Fruit fly (Drosophila melanogaster): Measurements from ENCODE around the gene sn.

Gene sn

DNA sequence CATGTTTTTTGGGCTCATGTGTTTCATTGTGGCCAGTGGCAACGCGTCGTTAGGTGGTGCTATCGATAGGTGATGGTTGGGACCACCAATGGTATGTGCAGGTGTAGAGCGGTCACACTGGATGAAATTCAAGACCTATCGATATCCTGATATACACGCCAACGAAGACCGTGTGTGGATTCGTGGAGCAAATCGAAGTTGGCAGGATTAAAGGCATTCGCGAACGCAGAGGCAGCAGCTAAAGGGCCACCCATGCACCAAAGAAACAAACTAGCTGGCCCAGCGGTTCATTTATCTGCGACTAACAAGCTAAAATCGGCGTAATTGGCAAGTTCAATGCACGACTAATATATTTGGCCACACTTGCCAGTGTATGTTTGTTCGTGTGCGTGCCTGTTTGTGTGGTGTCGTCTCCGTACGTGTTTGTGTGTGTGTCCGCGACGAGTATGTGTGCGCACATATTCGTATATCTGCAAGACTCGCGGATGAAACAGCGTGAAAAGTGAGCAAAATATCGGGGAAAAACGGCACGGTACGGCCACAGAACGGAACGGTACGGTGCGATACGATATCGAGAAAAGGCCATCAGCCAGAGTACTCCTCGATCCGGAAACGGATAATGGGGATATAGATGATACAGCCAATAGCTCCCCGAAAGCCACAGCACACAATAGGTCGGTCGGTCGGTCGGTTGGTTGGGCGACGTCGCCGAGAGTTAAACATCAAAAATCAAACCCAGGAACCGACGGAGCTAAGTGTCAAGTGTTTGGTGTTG, 27.8 kb upstream of the sn start, which contains the start of gene Ubr3 (continued):
- no peak for TF ChIP-seq usp (GFP tag; optimal IDR thresholded peaks at IDR 0.05)
- no peak for TF ChIP-seq Aef1 (GFP tag; IDR thresholded peaks at IDR 0.05)
- TF ChIP-seq CG13624 (GFP tag; optimal IDR thresholded peaks at IDR 0.05): no peak
- no peak for TF ChIP-seq tio (GFP tag; optimal IDR thresholded peaks at IDR 0.05)
- peak; percentile 20 for TF ChIP-seq phol (tag; optimal IDR thresholded peaks at IDR 0.05)
- no peak for TF ChIP-seq pfk (GFP tag; optimal IDR thresholded peaks at IDR 0.05)
- no peak for TF ChIP-seq Vsx1 (GFP tag; optimal IDR thresholded peaks at IDR 0.05)
- TF ChIP-seq gfzf (GFP tag; optimal IDR thresholded peaks at IDR 0.05): peak; percentile 69
- TF ChIP-seq CTCF (GFP tag; optimal IDR thresholded peaks at IDR 0.05): no peak
- peak; percentile 48; the same call in 1 of the 2 replicates for TF ChIP-seq MBD-R2 (GFP tag; IDR thresholded peaks at IDR 0.05)
- no peak for TF ChIP-seq Oaz (GFP tag; IDR thresholded peaks at IDR 0.05)
- TF ChIP-seq CG9876 (GFP tag; optimal IDR thresholded peaks at IDR 0.05): peak; percentile 21
- no peak for TF ChIP-seq peb (GFP tag; IDR thresholded peaks at IDR 0.05)
- TF ChIP-seq CG10267 (tag; optimal IDR thresholded peaks at IDR 0.05): no peak
- TF ChIP-seq bab2 (GFP tag; optimal IDR thresholded peaks at IDR 0.05): no peak
- TF ChIP-seq Mrtf (GFP tag; IDR thresholded peaks at IDR 0.05): no peak
- TF ChIP-seq CG10979 (tag; optimal IDR thresholded peaks at IDR 0.05): no peak
- no peak for TF ChIP-seq NK7.1 (GFP tag; optimal IDR thresholded peaks at IDR 0.05)
- no peak for TF ChIP-seq CG13894 (tag; optimal IDR thresholded peaks at IDR 0.05)
- TF ChIP-seq pum (GFP tag; optimal IDR thresholded peaks at IDR 0.05): no peak
- TF ChIP-seq crol (GFP tag; IDR thresholded peaks at IDR 0.05): no peak
- TF ChIP-seq CG8765 (GFP tag; IDR thresholded peaks at IDR 0.05): no peak
- TF ChIP-seq sc (optimal IDR thresholded peaks at IDR 0.05): no peak
- TF ChIP-seq sc (GFP tag; optimal IDR thresholded peaks at IDR 0.05): no peak
- no peak for TF ChIP-seq CG5245 (GFP tag; optimal IDR thresholded peaks at IDR 0.05)
- no peak for TF ChIP-seq CG1233 (GFP tag; optimal IDR thresholded peaks at IDR 0.05)
- TF ChIP-seq Usf (GFP tag; optimal IDR thresholded peaks at IDR 0.05): no peak
- no peak for TF ChIP-seq CG2678 (tag; optimal IDR thresholded peaks at IDR 0.05)
- no peak for TF ChIP-seq Atf-2 (GFP tag; optimal IDR thresholded peaks at IDR 0.05)
- TF ChIP-seq CG3995 (GFP tag; optimal IDR thresholded peaks at IDR 0.05): no peak
- TF ChIP-seq CG15269 (tag; optimal IDR thresholded peaks at IDR 0.05): peak; percentile 2
- TF ChIP-seq CG30431 (GFP tag; optimal IDR thresholded peaks at IDR 0.05): no peak
- TF ChIP-seq Sox102F (GFP tag; optimal IDR thresholded peaks at IDR 0.05): no peak
- TF ChIP-seq Sry-δ (GFP tag; optimal IDR thresholded peaks at IDR 0.05): peak; percentile 82
- no peak for TF ChIP-seq Tbp (GFP tag; optimal IDR thresholded peaks at IDR 0.05)
- 0 out of 2 replicates have a peak, but pooled peaks have one; percentile 30 for TF ChIP-seq CG2129 (GFP tag; IDR thresholded peaks at IDR 0.05; ENCODE audit: partially characterized antibody)
- TF ChIP-seq ab (GFP tag; optimal IDR thresholded peaks at IDR 0.05): no peak
- peak; percentile 29 for TF ChIP-seq CG30020 (tag; optimal IDR thresholded peaks at IDR 0.05)

DNA sequence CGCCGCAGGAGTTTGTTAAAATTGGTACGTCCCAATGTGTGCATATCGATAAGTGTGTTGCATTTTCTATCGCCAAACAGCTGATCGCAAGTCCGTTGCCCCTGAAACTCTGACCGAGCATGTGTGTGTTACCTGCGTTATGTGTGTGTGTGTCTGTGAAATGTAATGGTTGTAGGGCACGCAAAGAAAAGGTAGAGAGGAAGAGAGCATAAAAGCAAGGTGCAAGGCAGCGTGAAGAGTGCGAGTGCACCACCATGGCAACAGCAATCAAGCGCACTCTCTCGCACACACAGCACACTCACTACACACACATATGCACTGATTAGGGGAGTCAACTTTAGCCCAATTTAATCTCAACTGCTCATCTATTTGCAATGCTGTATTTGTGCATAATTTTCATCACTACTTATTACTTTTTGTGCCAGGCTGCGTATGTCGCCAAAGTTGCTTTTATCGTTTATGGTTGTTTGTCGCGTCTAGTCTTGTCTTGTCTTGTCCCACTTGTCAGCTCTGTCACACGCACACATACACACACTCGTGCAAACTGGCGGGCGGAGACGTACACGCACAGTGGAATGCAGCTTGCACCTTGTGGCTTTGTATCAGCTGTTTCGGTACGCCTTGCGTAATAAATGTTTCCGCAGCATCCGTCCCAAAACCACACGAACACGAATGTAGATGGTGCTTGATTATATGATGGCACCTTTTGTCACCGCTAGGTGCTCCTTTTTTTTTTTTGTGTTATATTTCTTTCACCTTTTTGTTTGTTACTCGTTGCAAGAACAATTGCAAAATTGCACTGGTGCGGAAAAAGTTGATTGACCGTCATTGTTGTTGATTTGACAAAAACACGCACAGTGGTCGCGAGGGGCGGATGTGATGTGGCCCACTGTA, 26.0 kb upstream of the sn start:
- TF ChIP-seq Deaf1 (tag; optimal IDR thresholded peaks at IDR 0.05) (peak; percentile 27), CG18262 (tag; optimal IDR thresholded peaks at IDR 0.05) (peak; percentile 92), CG7556 (GFP tag; optimal IDR thresholded peaks at IDR 0.05) (peak; percentile 89), Opbp (GFP tag; IDR thresholded peaks at IDR 0.05; ENCODE audit: partially characterized antibody) (0 out of 3 replicates have a peak, but pooled peaks have one; percentile 6), CG12744 (GFP tag; optimal IDR thresholded peaks at IDR 0.05) (no peak), CG13775 (GFP tag; optimal IDR thresholded peaks at IDR 0.05) (peak; percentile 77), CG31441 (GFP tag; IDR thresholded peaks at IDR 0.05) (peak; percentile 88), chif (GFP tag; optimal IDR thresholded peaks at IDR 0.05) (peak; percentile 86 to 92), CG11504 (tag; optimal IDR thresholded peaks at IDR 0.05) (peak; percentile 89), CG4424 (GFP tag; optimal IDR thresholded peaks at IDR 0.05) (peak; percentile 87), Ada2b (GFP tag; IDR thresholded peaks at IDR 0.05) (peak; percentile 41; the same call in 1 of the 2 replicates), CG3838 (GFP tag; optimal IDR thresholded peaks at IDR 0.05) (peak; percentile 34), fd64A (GFP tag; optimal IDR thresholded peaks at IDR 0.05) (peak; percentile 38)

All from whole organism, embryonic.